Worm (Caenorhabditis elegans) whole organism, L2 larva: Measurements from ENCODE around the gene frpr-10.
A peak's percentile ranks its signal among the peaks of the same experiment; 100 is the strongest.

Experiments
- C34F6.9 ChIP-seq: fragments of 150-350 bp; optimal IDR thresholded peaks from 2 replicates; lab custom pipeline; 2014; ENCODE audit warnings: missing biosample characterization, missing genetic modification characterization
- F13H6.1 ChIP-seq: sonication (generic microtip); optimal IDR thresholded peaks from 2 replicates; lab custom pipeline; 2016; ENCODE audit warnings: missing genetic modification characterization, missing compliant biosample characterization
- R02D3.7 ChIP-seq: fragments of 150-350 bp; optimal IDR thresholded peaks from 2 replicates; lab custom pipeline; 2014; ENCODE audit warnings: missing biosample characterization, missing genetic modification characterization
- ZK546.5 ChIP-seq: sonication (generic microtip); optimal IDR thresholded peaks from 2 replicates; lab custom pipeline; 2017; ENCODE audit warnings: missing biosample characterization, missing genetic modification characterization
- alr-1 ChIP-seq: fragments of 150-350 bp; optimal IDR thresholded peaks from 2 replicates; lab custom pipeline; 2014; ENCODE audit warnings: missing biosample characterization, missing genetic modification characterization
- aly-2 ChIP-seq: fragments of 150-350 bp; optimal IDR thresholded peaks from 2 replicates; lab custom pipeline; 2014; ENCODE audit warnings: missing biosample characterization, missing genetic modification characterization
- ama-1 ChIP-seq: fragments of 150-350 bp; optimal IDR thresholded peaks from 2 replicates; lab custom pipeline; 2018; ENCODE audit warnings: inconsistent platforms
- blmp-1 ChIP-seq: sonication (generic microtip); optimal IDR thresholded peaks from 2 replicates; lab custom pipeline; 2017; ENCODE audit warnings: missing genetic modification characterization, mild to moderate bottlenecking, missing compliant biosample characterization, antibody characterized with exemption, moderate library complexity; ENCODE audit not compliant: insufficient read depth
- ceh-16 ChIP-seq: fragments of 150-350 bp; optimal IDR thresholded peaks from 2 replicates; lab custom pipeline; 2014; ENCODE audit warnings: missing biosample characterization, missing genetic modification characterization
- ceh-82 ChIP-seq: fragments of 150-350 bp; optimal IDR thresholded peaks from 2 replicates; lab custom pipeline; 2014; ENCODE audit warnings: missing biosample characterization, missing genetic modification characterization
- crh-2 ChIP-seq: sonication (generic microtip); optimal IDR thresholded peaks from 2 replicates; lab custom pipeline; 2017; ENCODE audit warnings: missing biosample characterization, missing genetic modification characterization
- elt-1 ChIP-seq: fragments of 150-350 bp; optimal IDR thresholded peaks from 2 replicates; lab custom pipeline; 2014; ENCODE audit warnings: missing biosample characterization, missing genetic modification characterization
- fos-1 ChIP-seq: fragments of 150-350 bp; optimal IDR thresholded peaks from 2 replicates; lab custom pipeline; 2014; ENCODE audit warnings: missing biosample characterization, missing genetic modification characterization
- gmeb-1 ChIP-seq: fragments of 150-350 bp; optimal IDR thresholded peaks from 2 replicates; lab custom pipeline; 2014; ENCODE audit warnings: missing biosample characterization, missing genetic modification characterization
- lin-11 ChIP-seq: fragments of 150-350 bp; sonication (generic microtip); optimal IDR thresholded peaks from 2 replicates; lab custom pipeline; 2014; ENCODE audit warnings: missing biosample characterization, missing genetic modification characterization, inconsistent platforms, mixed read lengths
- lin-13 ChIP-seq: fragments of 150-350 bp; optimal IDR thresholded peaks from 2 replicates; lab custom pipeline; 2014; ENCODE audit warnings: missing biosample characterization, missing genetic modification reagents, missing genetic modification characterization
- lin-39 ChIP-seq: fragments of 150-350 bp; optimal IDR thresholded peaks from 2 replicates; lab custom pipeline; 2014; ENCODE audit warnings: missing biosample characterization, missing genetic modification reagents, missing genetic modification characterization
- lsy-2 ChIP-seq, 2 experiments: fragments of 150-350 bp in 1 of 2; sonication (generic microtip) in 1 of 2; optimal IDR thresholded peaks; 2 replicates each; lab custom pipeline; 2014 to 2017; ENCODE audit warnings: missing biosample characterization in 2 of 2, missing genetic modification characterization in 2 of 2
- mbf-1 ChIP-seq: sonication (generic microtip); optimal IDR thresholded peaks from 2 replicates; lab custom pipeline; 2017; ENCODE audit warnings: missing biosample characterization, missing genetic modification characterization
- nhr-10 ChIP-seq: sonication (generic microtip); optimal IDR thresholded peaks from 2 replicates; lab custom pipeline; 2017; ENCODE audit warnings: missing biosample characterization, missing genetic modification characterization
- nhr-11 ChIP-seq: fragments of 150-350 bp; optimal IDR thresholded peaks from 2 replicates; lab custom pipeline; 2014; ENCODE audit warnings: missing biosample characterization, missing genetic modification characterization
- nhr-12 ChIP-seq: fragments of 150-350 bp; optimal IDR thresholded peaks from 2 replicates; lab custom pipeline; 2014; ENCODE audit warnings: missing biosample characterization, missing genetic modification characterization
- nhr-129 ChIP-seq: fragments of 150-350 bp; optimal IDR thresholded peaks from 2 replicates; lab custom pipeline; 2014; ENCODE audit warnings: missing biosample characterization, missing genetic modification characterization
- nhr-21 ChIP-seq: fragments of 150-350 bp; optimal IDR thresholded peaks from 2 replicates; lab custom pipeline; 2014; ENCODE audit warnings: missing biosample characterization, missing genetic modification characterization
- nhr-25 ChIP-seq: fragments of 150-350 bp; sonication (generic microtip); optimal IDR thresholded peaks from 3 replicates; lab custom pipeline; 2014; ENCODE audit warnings: missing biosample characterization, missing genetic modification characterization
- nhr-6 ChIP-seq: fragments of 150-350 bp; optimal IDR thresholded peaks from 2 replicates; lab custom pipeline; 2014; ENCODE audit warnings: missing biosample characterization, missing genetic modification characterization
- nhr-77 ChIP-seq: fragments of 150-350 bp; optimal IDR thresholded peaks from 2 replicates; lab custom pipeline; 2014; ENCODE audit warnings: missing biosample characterization, missing genetic modification characterization
- peb-1 ChIP-seq: fragments of 150-350 bp; optimal IDR thresholded peaks from 2 replicates; lab custom pipeline; 2014; ENCODE audit warnings: missing biosample characterization, missing genetic modification characterization
- sem-4 ChIP-seq: fragments of 150-350 bp; optimal IDR thresholded peaks from 2 replicates; lab custom pipeline; 2014; ENCODE audit warnings: missing biosample characterization, missing genetic modification reagents, missing genetic modification characterization
- skn-1 ChIP-seq: sonication (generic microtip); optimal IDR thresholded peaks from 2 replicates; lab custom pipeline; 2017; ENCODE audit warnings: missing biosample characterization, missing genetic modification characterization
- sma-3 ChIP-seq: sonication (generic microtip); optimal IDR thresholded peaks from 2 replicates; lab custom pipeline; 2016; ENCODE audit warnings: missing genetic modification reagents, missing genetic modification characterization, missing compliant biosample characterization
- sma-9 ChIP-seq, 2 experiments: fragments of 150-350 bp in 1 of 2; sonication (generic microtip) in 1 of 2; optimal IDR thresholded peaks; 2 replicates each; lab custom pipeline; 2014 to 2016; ENCODE audit warnings: missing genetic modification characterization in 2 of 2, mild to moderate bottlenecking in 1 of 2, missing biosample characterization in 1 of 2, missing compliant biosample characterization in 1 of 2, missing genetic modification reagents in 1 of 2, moderate library complexity in 1 of 2
- unc-39 ChIP-seq: fragments of 150-350 bp; optimal IDR thresholded peaks from 2 replicates; lab custom pipeline; 2014; ENCODE audit warnings: missing biosample characterization, missing genetic modification characterization
- unc-55 ChIP-seq: fragments of 150-350 bp; sonication (generic microtip); optimal IDR thresholded peaks from 3 replicates; lab custom pipeline; 2014; ENCODE audit warnings: missing biosample characterization, missing genetic modification reagents, missing genetic modification characterization
- unc-62 ChIP-seq: fragments of 150-350 bp; optimal IDR thresholded peaks from 2 replicates; lab custom pipeline; 2014; ENCODE audit warnings: missing biosample characterization, missing genetic modification reagents, missing genetic modification characterization
- zag-1 ChIP-seq: fragments of 150-350 bp; optimal IDR thresholded peaks from 2 replicates; lab custom pipeline; 2014; ENCODE audit warnings: missing biosample characterization, missing genetic modification characterization
- ztf-1 ChIP-seq: fragments of 200-800 bp; sonication (Bioruptor generic); conservative IDR thresholded peaks from 2 replicates; pipeline ENCODE4 v1.3.6; 2022; ENCODE audit warnings: missing genetic modification characterization, missing compliant biosample characterization
- ztf-11 ChIP-seq: sonication (generic microtip); optimal IDR thresholded peaks from 2 replicates; lab custom pipeline; 2017; ENCODE audit warnings: missing biosample characterization, missing genetic modification characterization

Gene frpr-10

ce11 chrIV:8005376-8005775 is 47.8 kb downstream of the frpr-10 start:
- TF ChIP-seq nhr-6 (tag; lab: Kevin White, UChicago) (no peak), fos-1 (tag; lab: Kevin White, UChicago) (peak; percentile 23)

- TF ChIP-seq lsy-2 (tag; optimal IDR thresholded peaks at IDR 0.05; lab: Kevin White, UChicago) (no peak), skn-1 (tag; lab: Kevin White, UChicago) (no peak), sma-9 (GFP tag; optimal IDR thresholded peaks at IDR 0.05; lab: Kevin White, UChicago) (no peak), sma-9 (tag; optimal IDR thresholded peaks at IDR 0.05; lab: Kevin White, UChicago) (no peak), nhr-10 (tag; lab: Kevin White, UChicago) (no peak), alr-1 (tag; lab: Kevin White, UChicago) (no peak), unc-55 (no peak), nhr-12 (tag; lab: Kevin White, UChicago) (no peak), aly-2 (tag; lab: Kevin White, UChicago) (no peak), ceh-16 (no peak), ama-1 (lab: Kevin White, UChicago) (no peak), ztf-11 (tag; lab: Kevin White, UChicago) (no peak), lin-13 (GFP tag; lab: Kevin White, UChicago) (no peak), peb-1 (no peak), ztf-1 (GFP tag; lab: Robert Waterston, UW) (no peak)
Observed at ce11 chrIV:8006161-8006560, 48.6 kb downstream of the frpr-10 start.

ce11 chrIV:8007549-8007948 is 49.9 kb downstream of the frpr-10 start:
- TF ChIP-seq C34F6.9 (no peak), ZK546.5 (no peak), sem-4 (tag; lab: Kevin White, UChicago) (no peak), nhr-129 (tag; lab: Kevin White, UChicago) (no peak), nhr-10 (tag; lab: Kevin White, UChicago) (no peak), peb-1 (no peak), elt-1 (no peak), nhr-12 (tag; lab: Kevin White, UChicago) (no peak), blmp-1 (tag; lab: Kevin White, UChicago) (no peak), skn-1 (tag; lab: Kevin White, UChicago) (no peak), nhr-77 (tag; lab: Kevin White, UChicago) (no peak)

- TF ChIP-seq lin-11 (tag; lab: Kevin White, UChicago) (no peak), skn-1 (tag; lab: Kevin White, UChicago) (no peak)
Observed at ce11 chrIV:8008137-8008536, 50.5 kb downstream of the frpr-10 start.

ce11 chrIV:8009374-8009773 is 51.8 kb downstream of the frpr-10 start:
- TF ChIP-seq blmp-1 (tag; lab: Kevin White, UChicago), result peak; percentile 89
- no peak for TF ChIP-seq nhr-12 (tag; lab: Kevin White, UChicago)
- no peak for TF ChIP-seq nhr-10 (tag; lab: Kevin White, UChicago)
- TF ChIP-seq ceh-16, result peak; percentile 9
- peak; percentile 14 for TF ChIP-seq fos-1 (tag; lab: Kevin White, UChicago)
- TF ChIP-seq sma-3 (GFP tag; lab: Kevin White, UChicago), result peak; percentile 18
- peak; percentile 41 for TF ChIP-seq nhr-25 (tag; lab: Kevin White, UChicago)
- peak; percentile 21 for TF ChIP-seq sma-9 (GFP tag; optimal IDR thresholded peaks at IDR 0.05; lab: Kevin White, UChicago)
- TF ChIP-seq sma-9 (tag; optimal IDR thresholded peaks at IDR 0.05; lab: Kevin White, UChicago), result no peak

ce11 chrIV:8010521-8010920 is 52.9 kb downstream of the frpr-10 start:
- TF ChIP-seq nhr-11 (tag; lab: Kevin White, UChicago), result no peak
- TF ChIP-seq ceh-82 (tag; lab: Kevin White, UChicago), result no peak
- no peak for TF ChIP-seq nhr-21 (tag; lab: Kevin White, UChicago)
- no peak for TF ChIP-seq lin-13 (GFP tag; lab: Kevin White, UChicago)
- no peak for TF ChIP-seq unc-62 (GFP tag; lab: Kevin White, UChicago)

ce11 chrIV:8012330-8012729 is 54.7 kb downstream of the frpr-10 start, which contains the start of gene Y42H9B.3:
TSS of gene Y42H9B.3 (minus strand) at chrIV:8012430.
- TF ChIP-seq F13H6.1 (tag; lab: Kevin White, UChicago) (no peak), zag-1 (no peak), R02D3.7 (tag; lab: Kevin White, UChicago) (no peak), gmeb-1 (tag; lab: Kevin White, UChicago) (no peak), unc-39 (tag; lab: Kevin White, UChicago) (no peak), nhr-11 (tag; lab: Kevin White, UChicago) (no peak), lin-39 (tag; lab: Kevin White, UChicago) (no peak), nhr-77 (tag; lab: Kevin White, UChicago) (no peak), lin-13 (GFP tag; lab: Kevin White, UChicago) (no peak), lin-11 (tag; lab: Kevin White, UChicago) (no peak), elt-1 (no peak), crh-2 (tag; lab: Kevin White, UChicago) (no peak), nhr-10 (tag; lab: Kevin White, UChicago) (no peak), mbf-1 (no peak), ceh-16 (no peak), nhr-12 (tag; lab: Kevin White, UChicago) (no peak), sma-3 (GFP tag; lab: Kevin White, UChicago) (no peak)
